Worm (Caenorhabditis elegans) whole organism, L4/young adult: ENCODE results near the gene ced-7.

Experiments
- W03F9.2 ChIP-seq: fragments of 150-350 bp; optimal IDR thresholded peaks from 2 replicates; lab custom pipeline; 2014; ENCODE audit warnings: missing biosample characterization, missing genetic modification characterization
- dao-5 ChIP-seq: sonication (generic microtip); optimal IDR thresholded peaks from 2 replicates; lab custom pipeline; 2016; ENCODE audit warnings: missing genotype, missing genetic modification characterization, moderate library complexity, missing compliant biosample characterization

- no peak for TF ChIP-seq dao-5 (tag; lab: Kevin White, UChicago)
- no peak for TF ChIP-seq W03F9.2 (tag; lab: Kevin White, UChicago)
Measured at ce11 chrIII:9617599-9618262, 37.8 kb upstream of the ced-7 start.
